Worm (Caenorhabditis elegans) whole organism, mixed stage, embryonic: ENCODE data around the gene B0035.3.

Source experiments
- bed-3 ChIP-seq: fragments of 200-800 bp; sonication (Bioruptor generic); optimal IDR thresholded peaks from 3 replicates; lab custom pipeline; 2018; ENCODE audit warnings: mild to moderate bottlenecking, missing genetic modification characterization, moderate library complexity, missing compliant biosample characterization
- drap-1 ChIP-seq: fragments of 200-800 bp; sonication (Bioruptor generic); optimal IDR thresholded peaks from 3 replicates; lab custom pipeline; 2018; ENCODE audit warnings: mild to moderate bottlenecking, missing genetic modification characterization, missing compliant biosample characterization
- elt-3 ChIP-seq: fragments of 150-350 bp; optimal IDR thresholded peaks from 2 replicates; lab custom pipeline; 2014; ENCODE audit warnings: missing biosample characterization, missing genetic modification characterization
- lin-13 ChIP-seq: fragments of 150-350 bp; optimal IDR thresholded peaks from 2 replicates; lab custom pipeline; 2014; ENCODE audit warnings: missing biosample characterization, missing genetic modification characterization
- mep-1 ChIP-seq: fragments of 150-350 bp; optimal IDR thresholded peaks from 2 replicates; lab custom pipeline; 2017; ENCODE audit warnings: missing biosample characterization, missing genetic modification reagents, missing genetic modification characterization, inconsistent platforms
- nhr-12 ChIP-seq: fragments of 150-350 bp; optimal IDR thresholded peaks from 2 replicates; lab custom pipeline; 2014; ENCODE audit warnings: missing biosample characterization, missing genetic modification characterization
- nhr-237 ChIP-seq: fragments of 150-350 bp; optimal IDR thresholded peaks from 2 replicates; lab custom pipeline; 2014; ENCODE audit warnings: missing biosample characterization, missing genetic modification characterization
- nhr-28 ChIP-seq: fragments of 150-350 bp; optimal IDR thresholded peaks from 2 replicates; lab custom pipeline; 2014; ENCODE audit warnings: missing biosample characterization, missing genetic modification characterization
- pha-4 ChIP-seq: fragments of 150-350 bp; optimal IDR thresholded peaks from 2 replicates; lab custom pipeline; 2018; ENCODE audit warnings: missing biosample characterization, missing genetic modification reagents, missing genetic modification characterization
- snpc-4 ChIP-seq: fragments of 150-350 bp; optimal IDR thresholded peaks from 2 replicates; lab custom pipeline; 2014; ENCODE audit warnings: missing biosample characterization, missing genetic modification characterization
- ztf-11 ChIP-seq: fragments of 150-350 bp; optimal IDR thresholded peaks from 2 replicates; lab custom pipeline; 2014; ENCODE audit warnings: missing biosample characterization, missing genetic modification characterization

DNA sequence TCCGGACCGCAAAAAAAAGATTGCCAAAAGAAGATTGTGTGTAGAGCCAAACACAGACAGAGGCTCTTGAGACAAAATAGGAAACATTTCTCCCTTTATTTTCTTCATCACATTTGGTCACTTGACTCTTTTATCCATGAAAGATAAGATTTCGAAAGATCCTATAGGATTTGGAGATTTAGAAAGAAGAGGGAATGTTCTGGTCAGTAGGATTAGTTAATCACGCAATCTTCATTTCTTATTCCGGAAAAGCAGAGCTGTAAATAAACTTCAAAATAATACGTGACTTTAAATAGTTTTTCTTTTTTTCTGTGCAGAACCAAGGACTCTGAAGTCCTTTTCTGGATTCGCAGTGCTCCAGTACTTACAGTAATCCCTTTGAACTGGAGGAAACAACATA is 32.5 kb upstream of the B0035.3 start:
- no peak for TF ChIP-seq nhr-28 (tag; lab: Kevin White, UChicago)
- TF ChIP-seq lin-13 (tag; lab: Kevin White, UChicago), result no peak
- TF ChIP-seq snpc-4 (tag; lab: Kevin White, UChicago), result no peak
- TF ChIP-seq pha-4, result no peak
- TF ChIP-seq drap-1 (GFP tag; lab: Kevin White, UChicago), result no peak
- TF ChIP-seq bed-3, result no peak
- TF ChIP-seq nhr-237, result no peak
- no peak for TF ChIP-seq nhr-12 (tag; lab: Kevin White, UChicago)
- TF ChIP-seq mep-1 (tag; lab: Kevin White, UChicago), result no peak
- no peak for TF ChIP-seq ztf-11 (tag; lab: Kevin White, UChicago)
- TF ChIP-seq elt-3 (tag; lab: Kevin White, UChicago), result no peak
